Worm (Caenorhabditis elegans): ENCODE data around the gene C37H5.13.

DNA sequence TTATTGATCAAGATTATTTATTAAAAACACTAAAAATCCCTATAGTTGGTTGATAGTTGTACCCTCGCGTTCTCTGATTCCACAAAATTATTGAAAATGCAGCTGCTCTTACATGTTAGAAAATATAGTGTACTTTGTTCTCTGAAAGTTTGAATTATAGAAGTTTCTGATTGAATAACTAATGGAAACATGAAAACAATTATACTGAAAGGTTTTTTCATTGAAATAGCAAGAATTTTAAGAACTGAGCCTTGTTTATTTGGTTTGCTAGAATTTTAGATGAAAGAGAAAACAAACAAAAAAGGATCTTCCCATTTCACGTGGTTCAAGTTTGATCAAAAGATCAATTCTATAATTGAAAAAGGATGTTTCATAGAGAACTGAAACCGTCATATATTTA is 4.8 kb upstream of the C37H5.13 start:
- TF ChIP-seq him-1 (tag; optimal IDR thresholded peaks at IDR 0.05) (no peak), ama-1 (optimal IDR thresholded peaks at IDR 0.05) (no peak), ama-1 (GFP tag; optimal IDR thresholded peaks at IDR 0.05) (no peak), mel-28 (tag; optimal IDR thresholded peaks at IDR 0.05; ENCODE audit: borderline replicate concordance) (no peak), B0261.1 (tag; optimal IDR thresholded peaks at IDR 0.05) (no peak), F23B12.7 (tag; optimal IDR thresholded peaks at IDR 0.05; ENCODE audit: insufficient read depth) (no peak), rcor-1 (GFP tag; IDR thresholded peaks at IDR 0.05) (no peak), snpc-1.1 (tag; optimal IDR thresholded peaks at IDR 0.05; ENCODE audit: insufficient read depth) (no peak), unc-62 (GFP tag; optimal IDR thresholded peaks at IDR 0.05) (no peak), F49E8.2 (tag; optimal IDR thresholded peaks at IDR 0.05; ENCODE audit: insufficient read depth) (no peak), ceh-91 (GFP tag; IDR thresholded peaks at IDR 0.05) (no peak), nhr-90 (tag; optimal IDR thresholded peaks at IDR 0.05) (no peak), sea-2 (GFP tag; IDR thresholded peaks at IDR 0.05) (no peak)

All from whole organism, young adult.